Worm (Caenorhabditis elegans) whole organism, young adult: Measurements from ENCODE around the gene pig-1.
A peak's percentile ranks its signal among the peaks of the same experiment; 100 is the strongest.

Source experiments
- B0019.2 ChIP-seq: fragments of 200-800 bp; sonication (Bioruptor generic); conservative IDR thresholded peaks from 2 replicates; pipeline ENCODE4 v1.3.6; 2022; ENCODE audit warnings: missing genetic modification reagents, missing genetic modification characterization, missing compliant biosample characterization
- B0336.3 ChIP-seq: fragments of 200-800 bp; sonication (Bioruptor generic); IDR thresholded peaks from 2 replicates; pipeline ENCODE4 v1.3.6; 2022; ENCODE audit warnings: missing genetic modification characterization, missing compliant biosample characterization
- C06A6.2 ChIP-seq: fragments of 200-800 bp; sonication (Bioruptor generic); conservative IDR thresholded peaks from 2 replicates; pipeline ENCODE4 v1.3.6; 2022; ENCODE audit warnings: missing genetic modification characterization, missing compliant biosample characterization
- F23B12.7 ChIP-seq: sonication (generic microtip); optimal IDR thresholded peaks from 2 replicates; lab custom pipeline; 2017; ENCODE audit warnings: missing genetic modification characterization, mild to moderate bottlenecking, missing compliant biosample characterization, antibody characterized with exemption, moderate library complexity; ENCODE audit not compliant: insufficient read depth
- F33H1.4 ChIP-seq: fragments of 200-800 bp; sonication (Bioruptor generic); IDR thresholded peaks from 2 replicates; pipeline ENCODE4 v1.3.6; 2022; ENCODE audit warnings: missing genetic modification reagents, missing genetic modification characterization, missing compliant biosample characterization
- F37B4.10 ChIP-seq: fragments of 200-800 bp; sonication (Bioruptor generic); IDR thresholded peaks from 2 replicates; pipeline ENCODE4 v1.3.6; 2022; ENCODE audit warnings: missing genetic modification characterization, missing compliant biosample characterization
- F49E8.2 ChIP-seq: sonication (generic microtip); optimal IDR thresholded peaks from 3 replicates; lab custom pipeline; 2017; ENCODE audit warnings: missing genetic modification characterization, mild to moderate bottlenecking, missing compliant biosample characterization, antibody characterized with exemption, moderate library complexity; ENCODE audit not compliant: insufficient read depth
- F52B5.7 ChIP-seq: sonication (generic microtip); optimal IDR thresholded peaks from 2 replicates; lab custom pipeline; 2016; ENCODE audit warnings: mild to moderate bottlenecking, missing genetic modification characterization, missing compliant biosample characterization
- F57C9.4 ChIP-seq: sonication (generic microtip); optimal IDR thresholded peaks from 2 replicates; lab custom pipeline; 2017; ENCODE audit warnings: mild to moderate bottlenecking, missing genetic modification characterization, missing compliant biosample characterization
- Y95B8A.8 ChIP-seq: fragments of 200-800 bp; sonication (Bioruptor generic); IDR thresholded peaks from 2 replicates; pipeline ENCODE4 v1.3.6; 2022; ENCODE audit warnings: missing genetic modification reagents, missing genetic modification characterization, missing compliant biosample characterization
- akir-1 ChIP-seq: fragments of 200-800 bp; sonication (Bioruptor generic); optimal IDR thresholded peaks from 2 replicates; lab custom pipeline; 2018; ENCODE audit warnings: mild to moderate bottlenecking, missing genetic modification characterization, moderate library complexity, missing compliant biosample characterization
- aptf-2 ChIP-seq: fragments of 200-800 bp; sonication (Bioruptor generic); conservative IDR thresholded peaks from 2 replicates; pipeline ENCODE4 v1.3.6; 2022; ENCODE audit warnings: missing genetic modification reagents, missing genetic modification characterization, missing compliant biosample characterization
- athp-1 ChIP-seq: sonication (generic microtip); optimal IDR thresholded peaks from 2 replicates; lab custom pipeline; 2017; ENCODE audit warnings: mild to moderate bottlenecking, missing genetic modification characterization, missing compliant biosample characterization
- attf-3 ChIP-seq: fragments of 200-800 bp; sonication (Bioruptor generic); conservative IDR thresholded peaks from 2 replicates; pipeline ENCODE4 v1.3.6; 2022; ENCODE audit warnings: missing genetic modification reagents, missing genetic modification characterization, missing compliant biosample characterization
- ccch-3 ChIP-seq: fragments of 200-800 bp; sonication (Bioruptor generic); optimal IDR thresholded peaks from 2 replicates; lab custom pipeline; 2018; ENCODE audit warnings: mild to moderate bottlenecking, missing genetic modification characterization, missing compliant biosample characterization
- cebp-2 ChIP-seq: fragments of 200-800 bp; sonication (Bioruptor generic); IDR thresholded peaks from 2 replicates; pipeline ENCODE4 v1.3.6; 2022; ENCODE audit warnings: missing genetic modification characterization, missing compliant biosample characterization
- ceh-100 ChIP-seq: fragments of 200-800 bp; sonication (Bioruptor generic); IDR thresholded peaks from 2 replicates; pipeline ENCODE4 v1.3.6; 2022; ENCODE audit warnings: missing genetic modification reagents, missing genetic modification characterization, missing compliant biosample characterization
- ceh-27 ChIP-seq: fragments of 200-800 bp; sonication (Bioruptor generic); optimal IDR thresholded peaks from 2 replicates; lab custom pipeline; 2018; ENCODE audit warnings: mild to moderate bottlenecking, missing genetic modification characterization, moderate library complexity, missing compliant biosample characterization
- ceh-79 ChIP-seq: sonication (generic microtip); optimal IDR thresholded peaks from 2 replicates; lab custom pipeline; 2017; ENCODE audit warnings: mild to moderate bottlenecking, missing genetic modification characterization, missing compliant biosample characterization
- chd-7 ChIP-seq: sonication (generic microtip); optimal IDR thresholded peaks from 2 replicates; lab custom pipeline; 2016; ENCODE audit warnings: mild to moderate bottlenecking, missing genetic modification characterization, moderate library complexity, missing compliant biosample characterization
- dox-1 ChIP-seq: fragments of 200-800 bp; sonication (Bioruptor generic); IDR thresholded peaks from 2 replicates; pipeline ENCODE4 v1.3.6; 2022; ENCODE audit warnings: missing genetic modification reagents, missing genetic modification characterization, missing compliant biosample characterization
- egl-44 ChIP-seq: fragments of 200-800 bp; sonication (Bioruptor generic); IDR thresholded peaks from 2 replicates; pipeline ENCODE4 v1.3.6; 2022; ENCODE audit warnings: missing genetic modification reagents, missing genetic modification characterization, missing compliant biosample characterization
- egrh-3 ChIP-seq: fragments of 200-800 bp; sonication (Bioruptor generic); IDR thresholded peaks from 2 replicates; pipeline ENCODE4 v1.3.6; 2022; ENCODE audit warnings: missing genetic modification reagents, missing genetic modification characterization, missing compliant biosample characterization
- ekl-4 ChIP-seq: fragments of 200-800 bp; sonication (Bioruptor generic); IDR thresholded peaks from 2 replicates; pipeline ENCODE4 v1.3.6; 2022; ENCODE audit warnings: missing genetic modification reagents, missing genetic modification characterization, missing compliant biosample characterization
- hlh-12 ChIP-seq: sonication (generic microtip); optimal IDR thresholded peaks from 2 replicates; lab custom pipeline; 2016; ENCODE audit warnings: missing genetic modification characterization, missing compliant biosample characterization
- hmg-1.2 ChIP-seq: fragments of 200-800 bp; sonication (Bioruptor generic); IDR thresholded peaks from 2 replicates; pipeline ENCODE4 v1.3.6; 2022; ENCODE audit warnings: missing genetic modification reagents, missing genetic modification characterization, missing compliant biosample characterization
- hmg-20 ChIP-seq: fragments of 200-800 bp; sonication (Bioruptor generic); IDR thresholded peaks from 2 replicates; pipeline ENCODE4 v1.3.6; 2022; ENCODE audit warnings: missing genetic modification reagents, missing genetic modification characterization, missing compliant biosample characterization
- hrde-1 ChIP-seq: sonication (generic microtip); optimal IDR thresholded peaks from 2 replicates; lab custom pipeline; 2016; ENCODE audit warnings: missing genetic modification characterization, mild to moderate bottlenecking, missing compliant biosample characterization, moderate library complexity, missing genotype, missing genetic modification reagents, borderline replicate concordance
- hsf-1 ChIP-seq: fragments of 200-800 bp; sonication (Bioruptor generic); IDR thresholded peaks from 2 replicates; pipeline ENCODE4 v1.3.6; 2022; ENCODE audit warnings: missing genetic modification reagents, missing genetic modification characterization, missing compliant biosample characterization
- lag-1 ChIP-seq: fragments of 200-800 bp; sonication (Bioruptor generic); IDR thresholded peaks from 2 replicates; pipeline ENCODE4 v1.3.6; 2022; ENCODE audit warnings: missing genetic modification reagents, missing genetic modification characterization, missing compliant biosample characterization
- lin-54 ChIP-seq: fragments of 200-800 bp; sonication (Bioruptor generic); optimal IDR thresholded peaks from 2 replicates; lab custom pipeline; 2018; ENCODE audit warnings: mild to moderate bottlenecking, missing genetic modification characterization, missing compliant biosample characterization
- lsl-1 ChIP-seq: fragments of 200-800 bp; sonication (Bioruptor generic); optimal IDR thresholded peaks from 2 replicates; lab custom pipeline; 2018; ENCODE audit warnings: mild to moderate bottlenecking, missing genetic modification characterization, moderate library complexity, missing compliant biosample characterization
- lsy-27 ChIP-seq: sonication (generic microtip); optimal IDR thresholded peaks from 2 replicates; lab custom pipeline; 2017; ENCODE audit warnings: missing genetic modification characterization, mild to moderate bottlenecking, missing compliant biosample characterization, antibody characterized with exemption, missing genotype, borderline replicate concordance; ENCODE audit not compliant: insufficient read depth
- madf-10 ChIP-seq: sonication (generic microtip); optimal IDR thresholded peaks from 2 replicates; lab custom pipeline; 2016; ENCODE audit warnings: mild to moderate bottlenecking, missing genetic modification characterization, missing compliant biosample characterization
- madf-6 ChIP-seq: fragments of 200-800 bp; sonication (Bioruptor generic); IDR thresholded peaks from 2 replicates; pipeline ENCODE4 v1.3.6; 2022; ENCODE audit warnings: missing genetic modification reagents, missing genetic modification characterization, missing compliant biosample characterization
- mxl-1 ChIP-seq: sonication (generic microtip); optimal IDR thresholded peaks from 2 replicates; lab custom pipeline; 2016; ENCODE audit warnings: missing genetic modification characterization, missing compliant biosample characterization
- nfya-2 ChIP-seq: fragments of 200-800 bp; sonication (Bioruptor generic); IDR thresholded peaks from 2 replicates; pipeline ENCODE4 v1.3.6; 2022; ENCODE audit warnings: missing genetic modification reagents, missing genetic modification characterization, missing compliant biosample characterization
- nhr-80 ChIP-seq: sonication (generic microtip); optimal IDR thresholded peaks from 2 replicates; lab custom pipeline; 2016; ENCODE audit warnings: missing genetic modification characterization, missing compliant biosample characterization
- nhr-90 ChIP-seq: sonication (generic microtip); optimal IDR thresholded peaks from 2 replicates; lab custom pipeline; 2016; ENCODE audit warnings: missing genotype, mild to moderate bottlenecking, missing genetic modification characterization, missing compliant biosample characterization
- pbrm-1 ChIP-seq: fragments of 200-800 bp; sonication (Bioruptor generic); IDR thresholded peaks from 2 replicates; pipeline ENCODE4 v1.3.6; 2022; ENCODE audit warnings: missing genetic modification reagents, missing genetic modification characterization, missing compliant biosample characterization
- sea-2 ChIP-seq: fragments of 200-800 bp; sonication (Bioruptor generic); IDR thresholded peaks from 2 replicates; pipeline ENCODE4 v1.3.6; 2022; ENCODE audit warnings: missing genetic modification characterization, missing compliant biosample characterization
- snpc-1.1 ChIP-seq: sonication (generic microtip); optimal IDR thresholded peaks from 2 replicates; lab custom pipeline; 2017; ENCODE audit warnings: missing genetic modification characterization, mild to moderate bottlenecking, missing compliant biosample characterization, antibody characterized with exemption, moderate library complexity, missing genotype, missing genetic modification reagents; ENCODE audit not compliant: insufficient read depth
- snpc-4 ChIP-seq, 5 experiments: fragments of 150-350 bp in 1 of 5; sonication (generic microtip) in 4 of 5; optimal IDR thresholded peaks; 2 replicates each; lab custom pipeline; 2014 to 2018; ENCODE audit warnings: missing genetic modification characterization in 5 of 5, missing biosample characterization in 3 of 5, antibody characterized with exemption in 2 of 5, mild to moderate bottlenecking in 2 of 5, missing compliant biosample characterization in 2 of 5, missing genotype in 2 of 5, moderate library complexity in 2 of 5, missing genetic modification reagents in 1 of 5
- somi-1 ChIP-seq: fragments of 200-800 bp; sonication (Bioruptor generic); optimal IDR thresholded peaks from 2 replicates; lab custom pipeline; 2018; ENCODE audit warnings: mild to moderate bottlenecking, missing genetic modification characterization, missing compliant biosample characterization
- tbp1 ChIP-seq: fragments of 200-800 bp; sonication (Bioruptor generic); optimal IDR thresholded peaks from 2 replicates; lab custom pipeline; 2018; ENCODE audit warnings: mild to moderate bottlenecking, missing genetic modification characterization, missing compliant biosample characterization
- zfh-2 ChIP-seq: fragments of 200-800 bp; sonication (Bioruptor generic); conservative IDR thresholded peaks from 2 replicates; pipeline ENCODE4 v1.3.6; 2022; ENCODE audit warnings: missing genetic modification reagents, missing genetic modification characterization, missing compliant biosample characterization
- ztf-22 ChIP-seq: fragments of 200-800 bp; sonication (Bioruptor generic); optimal IDR thresholded peaks from 2 replicates; lab custom pipeline; 2018; ENCODE audit warnings: mild to moderate bottlenecking, missing genetic modification characterization, moderate library complexity, missing compliant biosample characterization
- ztf-26 ChIP-seq: sonication (generic microtip); optimal IDR thresholded peaks from 2 replicates; lab custom pipeline; 2017; ENCODE audit warnings: missing genetic modification characterization, missing compliant biosample characterization
- ztf-28 ChIP-seq: fragments of 200-800 bp; sonication (Bioruptor generic); IDR thresholded peaks from 2 replicates; pipeline ENCODE4 v1.3.6; 2022; ENCODE audit warnings: missing genetic modification reagents, missing genetic modification characterization, missing compliant biosample characterization

pig-1 gene

ce11 chrIV:519409-519808, at the start of gene pig-1 (continued):
- no peak for TF ChIP-seq Y95B8A.8
- TF ChIP-seq attf-3 (GFP tag; lab: Robert Waterston, UW) = no peak
- no peak for TF ChIP-seq zfh-2 (GFP tag; lab: Robert Waterston, UW)
- no peak for TF ChIP-seq nfya-2 (GFP tag; lab: Robert Waterston, UW)
- no peak for TF ChIP-seq ceh-100
- no peak for TF ChIP-seq athp-1 (tag; lab: Kevin White, UChicago)
- TF ChIP-seq egl-44 = no peak
- TF ChIP-seq C06A6.2 (GFP tag; lab: Robert Waterston, UW) = no peak
- peak; percentile 75 for TF ChIP-seq lin-54 (GFP tag; lab: Kevin White, UChicago)
- TF ChIP-seq ccch-3 (GFP tag; lab: Kevin White, UChicago) = no peak
- no peak for TF ChIP-seq mxl-1 (tag; lab: Kevin White, UChicago)
- no peak for TF ChIP-seq ekl-4 (GFP tag; lab: Robert Waterston, UW)
- TF ChIP-seq ztf-22 (GFP tag; lab: Kevin White, UChicago) = no peak
- no peak for TF ChIP-seq egrh-3 (GFP tag; lab: Robert Waterston, UW)
- TF ChIP-seq lag-1 (GFP tag; lab: Robert Waterston, UW) = no peak
- 0 out of 2 replicates have a peak, but pooled peaks have one; percentile 44 for TF ChIP-seq dox-1 (GFP tag; lab: Robert Waterston, UW)
- TF ChIP-seq F52B5.7 = no peak
- TF ChIP-seq ztf-28 (GFP tag; lab: Robert Waterston, UW) = no peak
- TF ChIP-seq F57C9.4 = no peak
- TF ChIP-seq tbp1 (GFP tag; lab: Kevin White, UChicago) = peak; percentile 37
- no peak for TF ChIP-seq snpc-4 (GFP tag; optimal IDR thresholded peaks at IDR 0.05; lab: Kevin White, UChicago)
- no peak for TF ChIP-seq snpc-4 (tag; optimal IDR thresholded peaks at IDR 0.05; lab: Kevin White, UChicago)
- no peak for TF ChIP-seq somi-1
- TF ChIP-seq F23B12.7 (tag; lab: Kevin White, UChicago) = no peak
- no peak for TF ChIP-seq hmg-20
- no peak for TF ChIP-seq madf-10 (tag; lab: Kevin White, UChicago)
- no peak for TF ChIP-seq chd-7
- TF ChIP-seq nhr-90 (tag; lab: Kevin White, UChicago) = no peak
- no peak for TF ChIP-seq ztf-26 (tag; lab: Kevin White, UChicago)
- TF ChIP-seq F49E8.2 (tag; lab: Kevin White, UChicago) = peak; percentile 33
- peak; percentile 39; the same call in 1 of the 2 replicates for TF ChIP-seq F33H1.4 (GFP tag; lab: Robert Waterston, UW)
- TF ChIP-seq B0336.3 (GFP tag; lab: Robert Waterston, UW) = no peak
- TF ChIP-seq snpc-1.1 (tag; lab: Kevin White, UChicago) = no peak
- TF ChIP-seq madf-6 (GFP tag; lab: Robert Waterston, UW) = peak; percentile 75
- no peak for TF ChIP-seq B0019.2 (GFP tag; lab: Robert Waterston, UW)
- TF ChIP-seq hmg-1.2 (GFP tag; lab: Robert Waterston, UW) = peak; percentile 99
- no peak for TF ChIP-seq nhr-80 (tag; lab: Kevin White, UChicago)
- no peak for TF ChIP-seq hsf-1
- TF ChIP-seq ceh-27 (GFP tag; lab: Kevin White, UChicago) = no peak
- no peak for TF ChIP-seq sea-2
- TF ChIP-seq F37B4.10 (GFP tag; lab: Robert Waterston, UW) = no peak
- peak; percentile 55 for TF ChIP-seq lsl-1 (GFP tag; lab: Kevin White, UChicago)
- TF ChIP-seq aptf-2 (GFP tag; lab: Robert Waterston, UW) = no peak
- no peak for TF ChIP-seq ceh-79 (tag; lab: Kevin White, UChicago)
- no peak for TF ChIP-seq hrde-1
- no peak for TF ChIP-seq cebp-2 (GFP tag; lab: Robert Waterston, UW)
- TF ChIP-seq hlh-12 (tag; lab: Kevin White, UChicago) = no peak
- TF ChIP-seq pbrm-1 (GFP tag; lab: Robert Waterston, UW) = no peak
- no peak for TF ChIP-seq akir-1 (GFP tag; lab: Kevin White, UChicago)
- no peak for TF ChIP-seq lsy-27 (tag; lab: Kevin White, UChicago)
